Fruit fly (Drosophila melanogaster): Measurements from ENCODE around the gene CG31467.

Gene CG31467

DNA sequence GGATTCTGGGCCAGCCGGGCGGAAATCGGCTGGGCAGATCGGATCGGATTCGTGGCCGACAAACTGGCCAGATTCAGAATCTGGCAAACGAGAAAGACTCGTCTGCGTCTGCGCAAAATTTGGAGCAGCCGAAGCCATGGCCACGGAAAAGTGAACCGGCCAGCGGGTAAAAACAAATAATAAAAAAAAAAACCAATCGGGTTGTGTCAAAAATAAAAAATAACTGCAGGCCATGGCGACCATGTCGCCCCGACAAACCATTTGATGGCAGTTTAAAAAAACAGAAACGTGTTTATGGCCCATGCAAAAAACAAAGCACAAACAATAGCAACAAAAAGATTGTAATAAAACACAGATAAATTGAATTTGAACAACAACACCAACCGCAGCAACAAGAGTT lies 18.5 kb downstream of the CG31467 start:
- TF ChIP-seq eg (GFP tag; IDR thresholded peaks at IDR 0.05) (peak; percentile 63; the same call in 1 of the 3 replicates), CG8119 (GFP tag; IDR thresholded peaks at IDR 0.05) (peak; percentile 43; the same call in 1 of the 3 replicates), dsx (GFP tag; optimal IDR thresholded peaks at IDR 0.05; ENCODE audit: poor library complexity, severe bottlenecking) (no peak), CG15336 (GFP tag; IDR thresholded peaks at IDR 0.05) (peak; percentile 51)

DNA sequence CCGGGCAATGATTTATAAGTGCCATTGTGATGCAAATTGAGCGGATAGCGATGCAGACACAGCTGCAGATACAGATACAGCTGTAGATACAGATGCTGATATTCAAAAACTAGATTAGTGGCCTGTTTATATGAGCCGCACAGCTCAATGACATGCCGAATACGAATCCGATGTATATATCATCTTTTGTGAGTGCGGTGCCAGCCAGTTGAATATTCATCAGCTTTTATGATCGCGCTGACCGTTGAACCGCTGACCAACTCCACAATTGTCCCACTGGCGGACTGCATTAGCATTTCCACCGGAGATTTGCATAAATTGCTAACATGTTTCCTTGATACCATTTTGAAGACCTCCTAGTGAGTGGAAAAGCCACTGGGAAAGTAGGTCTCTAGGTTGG lies 19.4 kb downstream of the CG31467 start:
- TF ChIP-seq acj6 (GFP tag; optimal IDR thresholded peaks at IDR 0.05) (no peak), CG11294 (GFP tag; IDR thresholded peaks at IDR 0.05) (no peak), CG7368 (GFP tag; optimal IDR thresholded peaks at IDR 0.05) (no peak), cyc (GFP tag; optimal IDR thresholded peaks at IDR 0.05) (no peak), fd59A (GFP tag; optimal IDR thresholded peaks at IDR 0.05) (no peak), CG8119 (GFP tag; IDR thresholded peaks at IDR 0.05) (no peak), Gug (GFP tag; IDR thresholded peaks at IDR 0.05) (no peak), CG3032 (tag; optimal IDR thresholded peaks at IDR 0.05) (no peak), CG11902 (GFP tag; optimal IDR thresholded peaks at IDR 0.05) (no peak), Hr39 (GFP tag; optimal IDR thresholded peaks at IDR 0.05) (no peak), CG6163 (GFP tag; IDR thresholded peaks at IDR 0.05) (no peak), Hr4 (GFP tag; optimal IDR thresholded peaks at IDR 0.05) (no peak)

DNA sequence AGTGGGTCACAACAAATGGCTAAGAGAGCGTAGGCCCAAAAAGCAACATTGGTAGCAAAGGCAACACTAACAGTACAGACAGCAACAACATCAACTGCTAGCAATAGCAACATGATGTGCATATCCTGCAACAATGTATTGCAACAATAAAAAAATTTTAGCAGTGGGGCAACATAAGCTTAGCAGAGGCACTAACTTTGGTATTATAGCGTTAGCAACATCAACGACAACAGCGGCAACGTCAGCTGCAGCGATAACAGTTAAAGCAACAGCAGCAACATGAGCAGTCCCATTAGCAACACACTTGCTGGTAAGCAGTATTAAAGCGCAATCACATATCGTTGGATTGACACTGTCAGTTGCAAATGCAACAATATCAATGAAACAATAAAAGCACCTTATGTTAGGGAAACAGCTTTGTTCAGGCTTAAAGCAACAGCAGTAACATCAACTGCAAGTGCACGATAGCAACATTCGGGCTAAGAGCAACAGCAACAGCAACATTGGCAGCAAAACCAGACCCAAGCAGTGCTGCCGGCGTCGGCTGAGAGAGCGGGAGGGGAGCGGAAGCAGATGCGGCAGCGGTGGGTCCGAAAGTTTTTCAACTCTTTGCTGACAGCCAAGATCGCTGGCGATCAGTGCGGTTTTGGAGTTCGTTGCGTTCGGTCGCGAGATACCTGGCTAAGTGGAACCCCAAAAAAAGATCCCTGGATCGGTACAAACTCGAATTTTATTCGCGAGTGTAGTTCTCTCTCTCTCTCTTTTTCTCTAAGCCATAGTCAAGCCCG lies 20.2 kb downstream of the CG31467 start, which contains the start of gene Skel:
Gene Skel (plus strand): TSS at position 637 of the 788 bp plus-strand sequence.
- TF ChIP-seq net (GFP tag; optimal IDR thresholded peaks at IDR 0.05) (no peak), eg (GFP tag; IDR thresholded peaks at IDR 0.05) (peak; percentile 61; the same call in 2 of the 3 replicates), esn (GFP tag; optimal IDR thresholded peaks at IDR 0.05) (peak; percentile 13), dsx (GFP tag; optimal IDR thresholded peaks at IDR 0.05; ENCODE audit: poor library complexity, severe bottlenecking) (peak; percentile 98), Lpt (GFP tag; optimal IDR thresholded peaks at IDR 0.05) (peak; percentile 25), Eip78C (GFP tag) (peak; percentile 50), CG16779 (tag; optimal IDR thresholded peaks at IDR 0.05) (peak; percentile 8), acj6 (GFP tag; optimal IDR thresholded peaks at IDR 0.05) (no peak), fd85E (GFP tag; optimal IDR thresholded peaks at IDR 0.05) (no peak), CG6163 (GFP tag; IDR thresholded peaks at IDR 0.05) (no peak; the same call in 2 of the 3 replicates), ss (GFP tag; optimal IDR thresholded peaks at IDR 0.05) (peak in 1 of 2 experiments; percentile 18)

DNA sequence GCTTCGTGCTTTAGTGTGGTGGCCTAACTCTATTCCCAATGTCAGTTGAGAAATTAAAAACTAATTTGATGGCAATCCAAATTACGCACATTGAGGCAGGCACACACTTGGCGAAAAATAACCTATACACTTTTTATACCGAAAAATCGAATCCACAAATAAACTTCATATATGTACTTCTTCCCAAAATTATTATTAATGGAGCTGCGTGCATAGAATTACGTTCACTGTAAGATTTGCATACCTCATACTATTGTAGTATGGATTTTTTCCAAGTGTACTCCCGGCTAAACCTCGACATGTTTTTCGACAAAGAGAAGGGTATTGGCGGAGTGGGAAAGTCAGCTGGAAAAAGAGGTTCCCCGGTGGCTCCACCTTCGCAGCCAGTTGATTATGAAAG lies 22.4 kb downstream of the CG31467 start:
- TF ChIP-seq eg (GFP tag; IDR thresholded peaks at IDR 0.05): peak; percentile 79
- TF ChIP-seq lz (GFP tag; optimal IDR thresholded peaks at IDR 0.05): peak; percentile 39
- TF ChIP-seq Eip78C (GFP tag): peak; percentile 90
- TF ChIP-seq Hr4 (GFP tag; optimal IDR thresholded peaks at IDR 0.05): peak; percentile 83
- TF ChIP-seq CG32006 (GFP tag; optimal IDR thresholded peaks at IDR 0.05): peak; percentile 73
- TF ChIP-seq esn (GFP tag; optimal IDR thresholded peaks at IDR 0.05): peak; percentile 55
- no peak for TF ChIP-seq Ets21C (GFP tag; optimal IDR thresholded peaks at IDR 0.05)
- peak; percentile 49 for TF ChIP-seq Hr39 (GFP tag; optimal IDR thresholded peaks at IDR 0.05)
- peak; percentile 54 for TF ChIP-seq Sox102F (GFP tag; optimal IDR thresholded peaks at IDR 0.05)
- peak; percentile 26 for TF ChIP-seq CG6792 (GFP tag; optimal IDR thresholded peaks at IDR 0.05)
- TF ChIP-seq CG15336 (GFP tag; IDR thresholded peaks at IDR 0.05): peak; percentile 75
- peak; percentile 78 for TF ChIP-seq CG8119 (GFP tag; IDR thresholded peaks at IDR 0.05)
- TF ChIP-seq topi (GFP tag; optimal IDR thresholded peaks at IDR 0.05): peak; percentile 46
- TF ChIP-seq CG8632 (GFP tag; optimal IDR thresholded peaks at IDR 0.05): peak; percentile 25
- 0 out of 3 replicates have a peak, but pooled peaks have one; percentile 52 for TF ChIP-seq CG6163 (GFP tag; IDR thresholded peaks at IDR 0.05)
- TF ChIP-seq CG6276 (GFP tag; optimal IDR thresholded peaks at IDR 0.05): peak; percentile 61
- no peak for TF ChIP-seq CG3032 (tag; optimal IDR thresholded peaks at IDR 0.05)
- TF ChIP-seq Sox14 (GFP tag; optimal IDR thresholded peaks at IDR 0.05): no peak
- no peak for TF ChIP-seq fkh (GFP tag; optimal IDR thresholded peaks at IDR 0.05)
- peak; percentile 28 for TF ChIP-seq dac (GFP tag; optimal IDR thresholded peaks at IDR 0.05)
- TF ChIP-seq Met (GFP tag; optimal IDR thresholded peaks at IDR 0.05): peak; percentile 49
- TF ChIP-seq pdm3 (GFP tag; optimal IDR thresholded peaks at IDR 0.05): peak; percentile 66
- no peak for TF ChIP-seq dsx (GFP tag; optimal IDR thresholded peaks at IDR 0.05; ENCODE audit: poor library complexity, severe bottlenecking)
- TF ChIP-seq net (GFP tag; optimal IDR thresholded peaks at IDR 0.05): peak; percentile 33
- TF ChIP-seq Ets96B (tag; optimal IDR thresholded peaks at IDR 0.05): no peak
- no peak for TF ChIP-seq spab (GFP tag; optimal IDR thresholded peaks at IDR 0.05)
- no peak for TF ChIP-seq CG10669 (GFP tag; optimal IDR thresholded peaks at IDR 0.05)
- TF ChIP-seq CG11762 (GFP tag; optimal IDR thresholded peaks at IDR 0.05; ENCODE audit: insufficient read depth): no peak
- no peak for TF ChIP-seq CG11902 (GFP tag; optimal IDR thresholded peaks at IDR 0.05)
- TF ChIP-seq cyc (GFP tag; optimal IDR thresholded peaks at IDR 0.05): peak; percentile 13
- no peak for TF ChIP-seq CG11294 (GFP tag; IDR thresholded peaks at IDR 0.05)
- peak; percentile 36 for TF ChIP-seq CG31627 (GFP tag; optimal IDR thresholded peaks at IDR 0.05)
- peak; percentile 28 for TF ChIP-seq CG10631 (GFP tag; optimal IDR thresholded peaks at IDR 0.05)
- peak; percentile 40; the same call in 1 of the 2 replicates for TF ChIP-seq Gug (GFP tag; IDR thresholded peaks at IDR 0.05)
